Worm (Caenorhabditis elegans) whole organism, L4 larva: ENCODE measurements around the gene clec-194.

Experiments
- F10B5.3 ChIP-seq: sonication (generic microtip); optimal IDR thresholded peaks from 2 replicates; lab custom pipeline; 2016; ENCODE audit warnings: mild to moderate bottlenecking, missing genetic modification characterization, missing compliant biosample characterization
- F49E8.2 ChIP-seq: sonication (generic microtip); optimal IDR thresholded peaks from 2 replicates; lab custom pipeline; 2016; ENCODE audit warnings: missing compliant biosample characterization, mild to moderate bottlenecking, missing genetic modification characterization, borderline replicate concordance
- Y5F2A.4 ChIP-seq: fragments of 200-800 bp; sonication (Bioruptor generic); optimal IDR thresholded peaks from 2 replicates; lab custom pipeline; 2018; ENCODE audit warnings: mild to moderate bottlenecking, missing genetic modification characterization, missing compliant biosample characterization
- ZK337.2 ChIP-seq: fragments of 200-800 bp; sonication (Bioruptor generic); IDR thresholded peaks from 2 replicates; pipeline ENCODE4 v1.3.6; 2022; ENCODE audit warnings: missing genetic modification reagents, missing genetic modification characterization, missing compliant biosample characterization
- aly-2 ChIP-seq: sonication (generic microtip); optimal IDR thresholded peaks from 2 replicates; lab custom pipeline; 2018; ENCODE audit warnings: missing biosample characterization, missing genetic modification characterization
- ceh-20 ChIP-seq: fragments of 200-800 bp; sonication (Bioruptor generic); IDR thresholded peaks from 2 replicates; pipeline ENCODE4 v1.3.6; 2022; ENCODE audit warnings: missing genetic modification reagents, missing genetic modification characterization, missing compliant biosample characterization
- ceh-32 ChIP-seq: sonication (generic microtip); optimal IDR thresholded peaks from 2 replicates; lab custom pipeline; 2016; ENCODE audit warnings: mild to moderate bottlenecking, missing genetic modification characterization, missing compliant biosample characterization; ENCODE audit not compliant: poor library complexity
- ceh-62 ChIP-seq: sonication (generic microtip); optimal IDR thresholded peaks from 2 replicates; lab custom pipeline; 2017; ENCODE audit warnings: missing biosample characterization, missing genetic modification characterization
- ceh-82 ChIP-seq: sonication (generic microtip); optimal IDR thresholded peaks from 2 replicates; lab custom pipeline; 2017; ENCODE audit warnings: missing biosample characterization, missing genetic modification characterization
- ces-1 ChIP-seq: fragments of 150-350 bp; sonication (generic microtip); optimal IDR thresholded peaks from 4 replicates; lab custom pipeline; 2014; ENCODE audit warnings: missing biosample characterization, missing genetic modification reagents, missing genetic modification characterization
- cey-2 ChIP-seq: sonication (generic microtip); optimal IDR thresholded peaks from 3 replicates; lab custom pipeline; 2017; ENCODE audit warnings: missing genetic modification characterization, mild to moderate bottlenecking, missing compliant biosample characterization, antibody characterized with exemption, borderline replicate concordance; ENCODE audit not compliant: insufficient read depth
- daf-12 ChIP-seq: fragments of 150-350 bp; optimal IDR thresholded peaks from 2 replicates; lab custom pipeline; 2014; ENCODE audit warnings: missing biosample characterization, missing genetic modification reagents, missing genetic modification characterization
- daf-16 ChIP-seq, 3 experiments: sonication (generic microtip); optimal IDR thresholded peaks; 2 replicates each; lab custom pipeline; 2016 to 2017; ENCODE audit warnings: missing genetic modification characterization in 3 of 3, missing genetic modification reagents in 3 of 3, mild to moderate bottlenecking in 2 of 3, missing compliant biosample characterization in 2 of 3, missing biosample characterization in 1 of 3, moderate library complexity in 1 of 3
- daf-19 ChIP-seq: fragments of 200-800 bp; sonication (Bioruptor generic); conservative IDR thresholded peaks from 2 replicates; pipeline ENCODE4 v1.3.6; 2022; ENCODE audit warnings: missing genetic modification characterization, missing compliant biosample characterization
- dmd-9 ChIP-seq: fragments of 200-800 bp; sonication (Bioruptor generic); IDR thresholded peaks from 2 replicates; pipeline ENCODE4 v1.3.6; 2022; ENCODE audit warnings: missing genetic modification reagents, missing genetic modification characterization, missing compliant biosample characterization
- dve-1 ChIP-seq: sonication (generic microtip); optimal IDR thresholded peaks from 2 replicates; lab custom pipeline; 2017; ENCODE audit warnings: antibody characterized with exemption, mild to moderate bottlenecking, missing genetic modification characterization, missing compliant biosample characterization; ENCODE audit not compliant: insufficient read depth
- egl-43 ChIP-seq: fragments of 200-800 bp; sonication (Bioruptor generic); IDR thresholded peaks from 2 replicates; pipeline ENCODE4 v1.3.6; 2022; ENCODE audit warnings: missing genetic modification reagents, missing genetic modification characterization, missing compliant biosample characterization
- fos-1 ChIP-seq: fragments of 150-350 bp; optimal IDR thresholded peaks from 2 replicates; lab custom pipeline; 2014; ENCODE audit warnings: missing biosample characterization, missing genetic modification characterization
- gei-8 ChIP-seq: fragments of 200-800 bp; sonication (Bioruptor generic); optimal IDR thresholded peaks from 2 replicates; lab custom pipeline; 2018; ENCODE audit warnings: mild to moderate bottlenecking, missing genetic modification characterization, missing compliant biosample characterization
- hmg-1.1 ChIP-seq: fragments of 200-800 bp; sonication (Bioruptor generic); IDR thresholded peaks from 2 replicates; pipeline ENCODE4 v1.3.6; 2022; ENCODE audit warnings: missing genetic modification reagents, missing genetic modification characterization, missing compliant biosample characterization
- lin-29 ChIP-seq: fragments of 200-800 bp; sonication (Bioruptor generic); IDR thresholded peaks from 2 replicates; pipeline ENCODE4 v1.3.6; 2022; ENCODE audit warnings: missing genetic modification reagents, missing genetic modification characterization, missing compliant biosample characterization
- lsy-2 ChIP-seq, 2 experiments: fragments of 150-350 bp in 1 of 2; sonication (generic microtip) in 1 of 2; optimal IDR thresholded peaks; 2 replicates each; lab custom pipeline; 2014 to 2017; ENCODE audit warnings: missing biosample characterization in 2 of 2, missing genetic modification characterization in 2 of 2
- madf-9 ChIP-seq: fragments of 200-800 bp; sonication (Bioruptor generic); conservative IDR thresholded peaks from 2 replicates; pipeline ENCODE4 v1.3.6; 2022; ENCODE audit warnings: missing genetic modification reagents, missing genetic modification characterization, missing compliant biosample characterization
- mep-1 ChIP-seq: fragments of 150-350 bp; sonication (generic microtip); optimal IDR thresholded peaks from 3 replicates; lab custom pipeline; 2014; ENCODE audit warnings: missing biosample characterization, missing genetic modification characterization
- mes-2 ChIP-seq: sonication (generic microtip); optimal IDR thresholded peaks from 2 replicates; lab custom pipeline; 2016; ENCODE audit warnings: missing genotype, mild to moderate bottlenecking, missing genetic modification characterization, missing compliant biosample characterization; ENCODE audit not compliant: poor library complexity, severe bottlenecking
- mxl-3 ChIP-seq: fragments of 200-800 bp; sonication (Bioruptor generic); optimal IDR thresholded peaks from 2 replicates; lab custom pipeline; 2018; ENCODE audit warnings: mild to moderate bottlenecking, missing genetic modification characterization, missing compliant biosample characterization
- nhr-111 ChIP-seq: fragments of 200-800 bp; sonication (Bioruptor generic); optimal IDR thresholded peaks from 2 replicates; lab custom pipeline; 2018; ENCODE audit warnings: mild to moderate bottlenecking, missing genetic modification characterization, missing compliant biosample characterization
- nhr-237 ChIP-seq: sonication (generic microtip); optimal IDR thresholded peaks from 2 replicates; lab custom pipeline; 2017; ENCODE audit warnings: missing biosample characterization, missing genetic modification characterization
- nhr-28 ChIP-seq: fragments of 150-350 bp; optimal IDR thresholded peaks from 2 replicates; lab custom pipeline; 2014; ENCODE audit warnings: missing biosample characterization, missing genetic modification characterization
- nhr-41 ChIP-seq: fragments of 200-800 bp; sonication (Bioruptor generic); IDR thresholded peaks from 2 replicates; pipeline ENCODE4 v1.3.6; 2022; ENCODE audit warnings: missing genetic modification reagents, missing genetic modification characterization, missing compliant biosample characterization
- nhr-42 ChIP-seq: fragments of 200-800 bp; sonication (Bioruptor generic); IDR thresholded peaks from 2 replicates; pipeline ENCODE4 v1.3.6; 2022; ENCODE audit warnings: missing genetic modification characterization, missing compliant biosample characterization
- nhr-76 ChIP-seq: fragments of 150-350 bp; optimal IDR thresholded peaks from 2 replicates; lab custom pipeline; 2014; ENCODE audit warnings: missing biosample characterization, missing genetic modification characterization
- nhr-77 ChIP-seq: fragments of 150-350 bp; optimal IDR thresholded peaks from 2 replicates; lab custom pipeline; 2014; ENCODE audit warnings: missing biosample characterization, missing genetic modification characterization
- pha-4 ChIP-seq, 2 experiments: fragments of 150-350 bp in 1 of 2; fragments of 200-800 bp in 1 of 2; sonication (Bioruptor generic) in 1 of 2; IDR thresholded peaks in 1 of 2; optimal IDR thresholded peaks in 1 of 2; 2 replicates each; pipeline versions ENCODE4 v1.3.6 to Lab custom; 2014 to 2022; ENCODE audit warnings: missing genetic modification characterization in 2 of 2, missing genetic modification reagents in 2 of 2, missing biosample characterization in 1 of 2, missing compliant biosample characterization in 1 of 2
- pqm-1 ChIP-seq: sonication (generic microtip); optimal IDR thresholded peaks from 2 replicates; lab custom pipeline; 2017; ENCODE audit warnings: missing biosample characterization, missing genetic modification characterization
- saeg-2 ChIP-seq: fragments of 200-800 bp; sonication (Bioruptor generic); IDR thresholded peaks from 2 replicates; pipeline ENCODE4 v1.3.6; 2022; ENCODE audit warnings: missing genetic modification reagents, missing genetic modification characterization, missing compliant biosample characterization
- set-16 ChIP-seq: fragments of 200-800 bp; sonication (Bioruptor generic); IDR thresholded peaks from 2 replicates; pipeline ENCODE4 v1.3.6; 2022; ENCODE audit warnings: missing genetic modification reagents, missing genetic modification characterization, missing compliant biosample characterization
- skn-1 ChIP-seq: fragments of 150-350 bp; optimal IDR thresholded peaks from 2 replicates; lab custom pipeline; 2014; ENCODE audit warnings: missing biosample characterization, missing genetic modification characterization
- snpc-1.2 ChIP-seq: fragments of 200-800 bp; sonication (Bioruptor generic); IDR thresholded peaks from 2 replicates; pipeline ENCODE4 v1.3.6; 2022; ENCODE audit warnings: missing genetic modification reagents, missing genetic modification characterization, missing compliant biosample characterization
- snpc-4 ChIP-seq: fragments of 150-350 bp; optimal IDR thresholded peaks from 2 replicates; lab custom pipeline; 2014; ENCODE audit warnings: missing biosample characterization, missing genetic modification characterization
- spr-3 ChIP-seq: fragments of 200-800 bp; sonication (Bioruptor generic); optimal IDR thresholded peaks from 2 replicates; lab custom pipeline; 2018; ENCODE audit warnings: mild to moderate bottlenecking, missing genetic modification characterization, missing compliant biosample characterization
- tag-97 ChIP-seq: fragments of 200-800 bp; sonication (Bioruptor generic); IDR thresholded peaks from 2 replicates; pipeline ENCODE4 v1.3.6; 2022; ENCODE audit warnings: missing genetic modification characterization, missing compliant biosample characterization
- zfp-2 ChIP-seq: sonication (generic microtip); optimal IDR thresholded peaks from 2 replicates; lab custom pipeline; 2016; ENCODE audit warnings: mild to moderate bottlenecking, missing genetic modification characterization, missing compliant biosample characterization
- zfp-3 ChIP-seq: fragments of 200-800 bp; sonication (Bioruptor generic); conservative IDR thresholded peaks from 2 replicates; pipeline ENCODE4 v1.3.6; 2022; ENCODE audit warnings: missing genetic modification reagents, missing genetic modification characterization, missing compliant biosample characterization
- ztf-7 ChIP-seq: fragments of 150-350 bp; optimal IDR thresholded peaks from 2 replicates; lab custom pipeline; 2014; ENCODE audit warnings: missing biosample characterization, missing genetic modification characterization

The clec-194 gene

ce11 chrIV:16863431-16863895 is 32.0 kb downstream of the clec-194 start, which contains the start of the genes mel-46 and lsy-13 (continued):
- TF ChIP-seq mes-2 (tag; lab: Kevin White, UChicago), result peak; percentile 91

DNA sequence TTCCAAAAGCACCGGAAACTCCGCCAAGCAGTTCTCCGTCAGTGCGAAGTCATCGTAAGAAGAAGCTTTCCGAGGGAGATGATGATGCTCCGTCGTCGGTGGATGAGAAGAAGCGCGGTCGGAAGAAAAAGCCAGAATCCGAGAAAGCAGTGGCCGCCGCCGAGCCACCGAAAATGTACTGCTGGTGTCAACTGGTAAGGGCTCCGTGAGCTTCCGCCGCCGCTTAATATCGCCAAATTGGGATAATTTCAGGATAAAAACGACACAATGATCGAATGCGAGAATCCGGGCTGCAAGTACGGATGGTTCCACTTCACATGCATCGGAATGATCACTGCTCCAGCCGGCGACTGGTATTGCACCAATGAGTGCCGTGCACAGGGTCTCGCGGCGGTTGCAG is 33.4 kb downstream of the clec-194 start:
- no peak for TF ChIP-seq ceh-32
- no peak for TF ChIP-seq ZK337.2 (GFP tag; lab: Robert Waterston, UW)
- TF ChIP-seq nhr-42 (GFP tag; lab: Robert Waterston, UW), result no peak
- TF ChIP-seq set-16, result peak; percentile 72
- no peak for TF ChIP-seq daf-19 (GFP tag; lab: Robert Waterston, UW)
- TF ChIP-seq Y5F2A.4, result no peak
- no peak for TF ChIP-seq snpc-4 (tag; lab: Kevin White, UChicago)
- TF ChIP-seq egl-43 (GFP tag; lab: Robert Waterston, UW), result peak; percentile 65; the same call in 1 of the 2 replicates
- no peak for TF ChIP-seq F49E8.2 (tag; lab: Kevin White, UChicago)
- no peak for TF ChIP-seq dmd-9 (GFP tag; lab: Robert Waterston, UW)
- no peak for TF ChIP-seq saeg-2 (GFP tag; lab: Robert Waterston, UW)
- TF ChIP-seq mxl-3 (GFP tag; lab: Kevin White, UChicago), result no peak
- TF ChIP-seq zfp-2 (tag; lab: Kevin White, UChicago), result no peak
- TF ChIP-seq skn-1 (tag; lab: Kevin White, UChicago), result no peak
- no peak for TF ChIP-seq daf-12
- no peak for TF ChIP-seq F10B5.3
- TF ChIP-seq spr-3, result no peak

DNA sequence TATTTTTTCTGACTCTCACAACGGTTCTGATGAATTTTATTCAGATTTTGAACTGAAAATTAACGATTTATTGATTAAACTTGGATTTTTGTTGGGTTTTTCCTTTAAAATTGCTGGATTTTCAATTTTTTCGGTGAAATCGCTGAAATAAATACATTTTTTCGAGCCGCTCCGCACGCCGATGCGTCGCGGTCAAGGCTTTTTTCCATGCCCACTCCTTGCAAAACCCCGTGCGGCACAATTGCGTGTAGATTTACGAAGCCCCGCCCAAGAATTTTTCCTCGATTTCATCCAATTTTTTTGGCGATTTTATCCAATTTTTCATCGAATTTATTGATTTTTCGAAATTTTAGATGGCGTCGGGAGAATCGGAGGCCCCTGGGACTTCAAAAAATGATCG is 34.0 kb downstream of the clec-194 start, which contains the start of gene gtsf-1:
TSS of gene gtsf-1 (plus strand) at position 354 of the 400 bp plus-strand sequence.
- no peak for TF ChIP-seq cey-2
- TF ChIP-seq lin-29, result no peak
- peak; percentile 60 for TF ChIP-seq F49E8.2 (tag; lab: Kevin White, UChicago)
- no peak for TF ChIP-seq fos-1 (tag; lab: Kevin White, UChicago)
- TF ChIP-seq pha-4 (GFP tag; IDR thresholded peaks at IDR 0.05; lab: Robert Waterston, UW), result no peak
- TF ChIP-seq pha-4 (tag; optimal IDR thresholded peaks at IDR 0.05; lab: Kevin White, UChicago), result no peak
- TF ChIP-seq pqm-1 (tag; lab: Kevin White, UChicago), result no peak
- TF ChIP-seq dve-1 (tag; lab: Kevin White, UChicago), result peak; percentile 75
- no peak for TF ChIP-seq ces-1
- TF ChIP-seq ceh-20 (GFP tag; lab: Robert Waterston, UW), result no peak
- TF ChIP-seq mep-1 (tag; lab: Kevin White, UChicago), result peak; percentile 88
- no peak for TF ChIP-seq Y5F2A.4
- no peak for TF ChIP-seq nhr-76 (tag; lab: Kevin White, UChicago)
- TF ChIP-seq dmd-9 (GFP tag; lab: Robert Waterston, UW), result peak; percentile 63; the same call in 1 of the 2 replicates
- TF ChIP-seq aly-2 (tag; lab: Kevin White, UChicago), result no peak
- no peak for TF ChIP-seq ztf-7 (tag; lab: Kevin White, UChicago)
- TF ChIP-seq tag-97 (GFP tag; lab: Robert Waterston, UW), result no peak
- TF ChIP-seq mxl-3 (GFP tag; lab: Kevin White, UChicago), result no peak
- TF ChIP-seq ZK337.2 (GFP tag; lab: Robert Waterston, UW), result no peak
- no peak for TF ChIP-seq ceh-62 (tag; lab: Kevin White, UChicago)
- TF ChIP-seq nhr-111 (GFP tag; lab: Kevin White, UChicago), result no peak
- peak; percentile 93 for TF ChIP-seq snpc-1.2
- TF ChIP-seq hmg-1.1 (GFP tag; lab: Robert Waterston, UW), result peak; percentile 77
- TF ChIP-seq gei-8 (GFP tag; lab: Kevin White, UChicago), result no peak
- TF ChIP-seq nhr-237 (tag; lab: Kevin White, UChicago), result no peak
- TF ChIP-seq lsy-2 (tag; optimal IDR thresholded peaks at IDR 0.05; lab: Kevin White, UChicago), result peak; percentile 49 to 88
- TF ChIP-seq daf-16 (GFP tag; optimal IDR thresholded peaks at IDR 0.05; lab: Kevin White, UChicago), result no peak
- peak; percentile 48 for TF ChIP-seq daf-16 (tag; optimal IDR thresholded peaks at IDR 0.05; lab: Kevin White, UChicago)
- TF ChIP-seq ceh-82 (tag; lab: Kevin White, UChicago), result no peak
- no peak for TF ChIP-seq daf-19 (GFP tag; lab: Robert Waterston, UW)
- no peak for TF ChIP-seq saeg-2 (GFP tag; lab: Robert Waterston, UW)
- peak; percentile 83 for TF ChIP-seq nhr-77
- TF ChIP-seq skn-1 (tag; lab: Kevin White, UChicago), result no peak
- TF ChIP-seq F10B5.3, result no peak
- TF ChIP-seq nhr-41 (GFP tag; lab: Robert Waterston, UW), result no peak
- 0 out of 2 replicates have a peak, but pooled peaks have one; percentile 10 for TF ChIP-seq madf-9 (GFP tag; lab: Robert Waterston, UW)
- TF ChIP-seq nhr-28 (tag; lab: Kevin White, UChicago), result no peak
- 0 out of 2 replicates have a peak, but pooled peaks have one; percentile 59 for TF ChIP-seq zfp-3 (GFP tag; lab: Robert Waterston, UW)
